Worm (Caenorhabditis elegans) whole organism, young adult: ENCODE data around the gene pycr-4.

Experiments used
- B0035.1 ChIP-seq: sonication (generic microtip); optimal IDR thresholded peaks from 2 replicates; lab custom pipeline; 2016; ENCODE audit warnings: missing genetic modification characterization, mild to moderate bottlenecking, missing compliant biosample characterization, missing genotype, missing genetic modification reagents
- C06A6.2 ChIP-seq: fragments of 200-800 bp; sonication (Bioruptor generic); conservative IDR thresholded peaks from 2 replicates; pipeline ENCODE4 v1.3.6; 2022; ENCODE audit warnings: missing genetic modification characterization, missing compliant biosample characterization
- D2030.7 ChIP-seq: fragments of 200-800 bp; sonication (Bioruptor generic); IDR thresholded peaks from 2 replicates; pipeline ENCODE4 v1.3.6; 2022; ENCODE audit warnings: missing genetic modification reagents, missing genetic modification characterization, missing compliant biosample characterization
- F23B12.7 ChIP-seq: sonication (generic microtip); optimal IDR thresholded peaks from 2 replicates; lab custom pipeline; 2017; ENCODE audit warnings: missing genetic modification characterization, mild to moderate bottlenecking, missing compliant biosample characterization, antibody characterized with exemption, moderate library complexity; ENCODE audit not compliant: insufficient read depth
- F49E8.2 ChIP-seq: sonication (generic microtip); optimal IDR thresholded peaks from 3 replicates; lab custom pipeline; 2017; ENCODE audit warnings: missing genetic modification characterization, mild to moderate bottlenecking, missing compliant biosample characterization, antibody characterized with exemption, moderate library complexity; ENCODE audit not compliant: insufficient read depth
- F55B11.4 ChIP-seq: sonication (generic microtip); optimal IDR thresholded peaks from 2 replicates; lab custom pipeline; 2016; ENCODE audit warnings: missing compliant biosample characterization, missing genetic modification characterization, borderline replicate concordance; ENCODE audit not compliant: insufficient read depth
- F57A8.1 ChIP-seq: fragments of 200-800 bp; sonication (Bioruptor generic); optimal IDR thresholded peaks from 2 replicates; lab custom pipeline; 2018; ENCODE audit warnings: mild to moderate bottlenecking, missing genetic modification characterization, moderate library complexity, missing compliant biosample characterization
- T07F8.4 ChIP-seq: sonication (generic microtip); optimal IDR thresholded peaks from 2 replicates; lab custom pipeline; 2016; ENCODE audit warnings: mild to moderate bottlenecking, missing genetic modification characterization, moderate library complexity, missing compliant biosample characterization
- T26A5.8 ChIP-seq: sonication (generic microtip); optimal IDR thresholded peaks from 2 replicates; lab custom pipeline; 2016; ENCODE audit warnings: missing genetic modification characterization, missing compliant biosample characterization
- Y53G8AR.9 ChIP-seq: fragments of 200-800 bp; sonication (Bioruptor generic); conservative IDR thresholded peaks from 2 replicates; pipeline ENCODE4 v1.3.6; 2022; ENCODE audit warnings: missing genetic modification reagents, missing genetic modification characterization, missing compliant biosample characterization
- Y79H2A.3 ChIP-seq: fragments of 200-800 bp; sonication (Bioruptor generic); conservative IDR thresholded peaks from 2 replicates; pipeline ENCODE4 v1.3.6; 2022; ENCODE audit warnings: missing genetic modification reagents, missing genetic modification characterization, missing compliant biosample characterization
- Y95B8A.8 ChIP-seq: fragments of 200-800 bp; sonication (Bioruptor generic); IDR thresholded peaks from 2 replicates; pipeline ENCODE4 v1.3.6; 2022; ENCODE audit warnings: missing genetic modification reagents, missing genetic modification characterization, missing compliant biosample characterization
- ZK185.1 ChIP-seq: sonication (generic microtip); optimal IDR thresholded peaks from 2 replicates; lab custom pipeline; 2016; ENCODE audit warnings: mild to moderate bottlenecking, missing genetic modification characterization, missing compliant biosample characterization; ENCODE audit not compliant: poor library complexity, severe bottlenecking
- akir-1 ChIP-seq: fragments of 200-800 bp; sonication (Bioruptor generic); optimal IDR thresholded peaks from 2 replicates; lab custom pipeline; 2018; ENCODE audit warnings: mild to moderate bottlenecking, missing genetic modification characterization, moderate library complexity, missing compliant biosample characterization
- ama-1 ChIP-seq, 3 experiments: fragments of 150-350 bp in 1 of 3; sonication (generic microtip) in 2 of 3; optimal IDR thresholded peaks; 2 replicates each; lab custom pipeline; 2014 to 2018; ENCODE audit warnings: missing biosample characterization in 2 of 3, missing genetic modification characterization in 2 of 3, missing genetic modification reagents in 2 of 3
- aptf-2 ChIP-seq: fragments of 200-800 bp; sonication (Bioruptor generic); conservative IDR thresholded peaks from 2 replicates; pipeline ENCODE4 v1.3.6; 2022; ENCODE audit warnings: missing genetic modification reagents, missing genetic modification characterization, missing compliant biosample characterization
- aptf-3 ChIP-seq: fragments of 200-800 bp; sonication (Bioruptor generic); IDR thresholded peaks from 2 replicates; pipeline ENCODE4 v1.3.6; 2022; ENCODE audit warnings: missing genetic modification characterization, missing compliant biosample characterization
- atf-7 ChIP-seq: sonication (generic microtip); optimal IDR thresholded peaks from 2 replicates; lab custom pipeline; 2017; ENCODE audit warnings: mild to moderate bottlenecking, missing genetic modification characterization, missing compliant biosample characterization
- bed-1 ChIP-seq: fragments of 200-800 bp; sonication (Bioruptor generic); IDR thresholded peaks from 2 replicates; pipeline ENCODE4 v1.3.6; 2022; ENCODE audit warnings: missing genetic modification reagents, missing genetic modification characterization, missing compliant biosample characterization
- ccch-3 ChIP-seq: fragments of 200-800 bp; sonication (Bioruptor generic); optimal IDR thresholded peaks from 2 replicates; lab custom pipeline; 2018; ENCODE audit warnings: mild to moderate bottlenecking, missing genetic modification characterization, missing compliant biosample characterization
- chd-7 ChIP-seq: sonication (generic microtip); optimal IDR thresholded peaks from 2 replicates; lab custom pipeline; 2016; ENCODE audit warnings: mild to moderate bottlenecking, missing genetic modification characterization, moderate library complexity, missing compliant biosample characterization
- die-1 ChIP-seq: sonication (generic microtip); optimal IDR thresholded peaks from 2 replicates; lab custom pipeline; 2016; ENCODE audit warnings: missing genotype, mild to moderate bottlenecking, missing genetic modification characterization, missing compliant biosample characterization
- dpff-1 ChIP-seq: sonication (generic microtip); optimal IDR thresholded peaks from 2 replicates; lab custom pipeline; 2017; ENCODE audit warnings: mild to moderate bottlenecking, missing genetic modification characterization, missing compliant biosample characterization
- efl-1 ChIP-seq: fragments of 150-350 bp; optimal IDR thresholded peaks from 2 replicates; lab custom pipeline; 2014; ENCODE audit warnings: missing biosample characterization, missing genetic modification reagents, missing genetic modification characterization
- egl-18 ChIP-seq: fragments of 200-800 bp; sonication (Bioruptor generic); IDR thresholded peaks from 2 replicates; pipeline ENCODE4 v1.3.6; 2022; ENCODE audit warnings: missing genetic modification reagents, missing genetic modification characterization, missing compliant biosample characterization
- egrh-3 ChIP-seq: fragments of 200-800 bp; sonication (Bioruptor generic); IDR thresholded peaks from 2 replicates; pipeline ENCODE4 v1.3.6; 2022; ENCODE audit warnings: missing genetic modification reagents, missing genetic modification characterization, missing compliant biosample characterization
- gei-17 ChIP-seq: fragments of 200-800 bp; sonication (Bioruptor generic); optimal IDR thresholded peaks from 2 replicates; lab custom pipeline; 2018; ENCODE audit warnings: mild to moderate bottlenecking, missing genetic modification characterization, missing compliant biosample characterization
- hlh-26 ChIP-seq: fragments of 200-800 bp; sonication (Bioruptor generic); conservative IDR thresholded peaks from 2 replicates; pipeline ENCODE4 v1.3.6; 2022; ENCODE audit warnings: missing genetic modification reagents, missing genetic modification characterization, missing compliant biosample characterization
- hmg-20 ChIP-seq: fragments of 200-800 bp; sonication (Bioruptor generic); IDR thresholded peaks from 2 replicates; pipeline ENCODE4 v1.3.6; 2022; ENCODE audit warnings: missing genetic modification reagents, missing genetic modification characterization, missing compliant biosample characterization
- hrde-1 ChIP-seq: sonication (generic microtip); optimal IDR thresholded peaks from 2 replicates; lab custom pipeline; 2016; ENCODE audit warnings: missing genetic modification characterization, mild to moderate bottlenecking, missing compliant biosample characterization, moderate library complexity, missing genotype, missing genetic modification reagents, borderline replicate concordance
- lag-1 ChIP-seq: fragments of 200-800 bp; sonication (Bioruptor generic); IDR thresholded peaks from 2 replicates; pipeline ENCODE4 v1.3.6; 2022; ENCODE audit warnings: missing genetic modification reagents, missing genetic modification characterization, missing compliant biosample characterization
- lin-35 ChIP-seq, 3 experiments: fragments of 150-350 bp in 2 of 3; sonication (generic microtip) in 1 of 3; optimal IDR thresholded peaks; 2 replicates each; lab custom pipeline; 2014 to 2018; ENCODE audit warnings: missing biosample characterization in 3 of 3, missing genetic modification characterization in 3 of 3, missing genetic modification reagents in 3 of 3
- lin-54 ChIP-seq: fragments of 200-800 bp; sonication (Bioruptor generic); optimal IDR thresholded peaks from 2 replicates; lab custom pipeline; 2018; ENCODE audit warnings: mild to moderate bottlenecking, missing genetic modification characterization, missing compliant biosample characterization
- lir-1 ChIP-seq: fragments of 200-800 bp; sonication (Bioruptor generic); conservative IDR thresholded peaks from 2 replicates; pipeline ENCODE4 v1.3.6; 2022; ENCODE audit warnings: missing genetic modification reagents, missing genetic modification characterization, missing compliant biosample characterization
- madf-3 ChIP-seq: fragments of 200-800 bp; sonication (Bioruptor generic); IDR thresholded peaks from 2 replicates; pipeline ENCODE4 v1.3.6; 2022; ENCODE audit warnings: missing genetic modification reagents, missing genetic modification characterization, missing compliant biosample characterization
- madf-6 ChIP-seq: fragments of 200-800 bp; sonication (Bioruptor generic); IDR thresholded peaks from 2 replicates; pipeline ENCODE4 v1.3.6; 2022; ENCODE audit warnings: missing genetic modification reagents, missing genetic modification characterization, missing compliant biosample characterization
- mes-4 ChIP-seq: sonication (generic microtip); optimal IDR thresholded peaks from 2 replicates; lab custom pipeline; 2016; ENCODE audit warnings: missing genotype, missing genetic modification characterization, missing compliant biosample characterization
- mxl-1 ChIP-seq: sonication (generic microtip); optimal IDR thresholded peaks from 2 replicates; lab custom pipeline; 2016; ENCODE audit warnings: missing genetic modification characterization, missing compliant biosample characterization
- nfya-2 ChIP-seq: fragments of 200-800 bp; sonication (Bioruptor generic); IDR thresholded peaks from 2 replicates; pipeline ENCODE4 v1.3.6; 2022; ENCODE audit warnings: missing genetic modification reagents, missing genetic modification characterization, missing compliant biosample characterization
- nfyb-1 ChIP-seq: fragments of 200-800 bp; sonication (Bioruptor generic); IDR thresholded peaks from 2 replicates; pipeline ENCODE4 v1.3.6; 2022; ENCODE audit warnings: missing genetic modification reagents, missing genetic modification characterization, missing compliant biosample characterization
- nhr-120 ChIP-seq: fragments of 200-800 bp; sonication (Bioruptor generic); IDR thresholded peaks from 2 replicates; pipeline ENCODE4 v1.3.6; 2022; ENCODE audit warnings: missing genetic modification characterization, missing compliant biosample characterization
- snpc-1.1 ChIP-seq: sonication (generic microtip); optimal IDR thresholded peaks from 2 replicates; lab custom pipeline; 2017; ENCODE audit warnings: missing genetic modification characterization, mild to moderate bottlenecking, missing compliant biosample characterization, antibody characterized with exemption, moderate library complexity, missing genotype, missing genetic modification reagents; ENCODE audit not compliant: insufficient read depth
- somi-1 ChIP-seq: fragments of 200-800 bp; sonication (Bioruptor generic); optimal IDR thresholded peaks from 2 replicates; lab custom pipeline; 2018; ENCODE audit warnings: mild to moderate bottlenecking, missing genetic modification characterization, missing compliant biosample characterization
- tbp1 ChIP-seq: fragments of 200-800 bp; sonication (Bioruptor generic); optimal IDR thresholded peaks from 2 replicates; lab custom pipeline; 2018; ENCODE audit warnings: mild to moderate bottlenecking, missing genetic modification characterization, missing compliant biosample characterization
- ztf-22 ChIP-seq: fragments of 200-800 bp; sonication (Bioruptor generic); optimal IDR thresholded peaks from 2 replicates; lab custom pipeline; 2018; ENCODE audit warnings: mild to moderate bottlenecking, missing genetic modification characterization, moderate library complexity, missing compliant biosample characterization
- ztf-25 ChIP-seq: fragments of 200-800 bp; sonication (Bioruptor generic); IDR thresholded peaks from 2 replicates; pipeline ENCODE4 v1.3.6; 2022; ENCODE audit warnings: missing genetic modification reagents, missing genetic modification characterization, missing compliant biosample characterization
- ztf-6 ChIP-seq: fragments of 200-800 bp; sonication (Bioruptor generic); IDR thresholded peaks from 2 replicates; pipeline ENCODE4 v1.3.6; 2022; ENCODE audit warnings: missing genetic modification reagents, missing genetic modification characterization, missing compliant biosample characterization

Gene pycr-4

ce11 chrIV:7507841-7508509 lies 30.9 kb upstream of the pycr-4 start, which contains the start of the genes vdac-1 and R05G6.5 (continued):
- no peak for TF ChIP-seq D2030.7 (GFP tag; lab: Robert Waterston, UW)
- TF ChIP-seq chd-7 (tag; lab: Kevin White, UChicago), result peak; percentile 42
- TF ChIP-seq ztf-22 (GFP tag; lab: Kevin White, UChicago), result no peak
- no peak for TF ChIP-seq hlh-26 (GFP tag; lab: Robert Waterston, UW)
- no peak for TF ChIP-seq aptf-2 (GFP tag; lab: Robert Waterston, UW)
- TF ChIP-seq tbp1 (GFP tag; lab: Kevin White, UChicago), result peak; percentile 55
- peak; percentile 76 for TF ChIP-seq Y95B8A.8 (GFP tag; lab: Robert Waterston, UW)
- no peak for TF ChIP-seq nhr-120
- TF ChIP-seq T26A5.8 (tag; lab: Kevin White, UChicago), result no peak
- TF ChIP-seq die-1 (tag; lab: Kevin White, UChicago), result peak; percentile 16
- no peak for TF ChIP-seq mxl-1
- TF ChIP-seq lin-35 (GFP tag; optimal IDR thresholded peaks at IDR 0.05; lab: Kevin White, UChicago), result peak in 1 of 3 experiments; percentile 73
- no peak for TF ChIP-seq ccch-3
- peak; percentile 65 for TF ChIP-seq somi-1
- no peak for TF ChIP-seq ztf-25 (GFP tag; lab: Robert Waterston, UW)
- TF ChIP-seq lag-1 (GFP tag; lab: Robert Waterston, UW), result no peak
- TF ChIP-seq mes-4 (tag; lab: Kevin White, UChicago), result no peak
- TF ChIP-seq F23B12.7 (tag; lab: Kevin White, UChicago), result peak; percentile 25
- no peak for TF ChIP-seq lir-1 (GFP tag; lab: Robert Waterston, UW)
- TF ChIP-seq hmg-20 (GFP tag; lab: Robert Waterston, UW), result no peak
- no peak for TF ChIP-seq dpff-1
- TF ChIP-seq T07F8.4 (tag; lab: Kevin White, UChicago), result no peak
- no peak for TF ChIP-seq ama-1 (optimal IDR thresholded peaks at IDR 0.05; lab: Kevin White, UChicago)
- TF ChIP-seq ama-1 (GFP tag; optimal IDR thresholded peaks at IDR 0.05; lab: Kevin White, UChicago), result no peak
- TF ChIP-seq F49E8.2 (tag; lab: Kevin White, UChicago), result no peak
- no peak for TF ChIP-seq egl-18 (GFP tag; lab: Robert Waterston, UW)
- TF ChIP-seq F57A8.1 (GFP tag; lab: Kevin White, UChicago), result no peak
- no peak for TF ChIP-seq ZK185.1
- no peak for TF ChIP-seq aptf-3 (GFP tag; lab: Robert Waterston, UW)
- TF ChIP-seq nfya-2 (GFP tag; lab: Robert Waterston, UW), result no peak
- TF ChIP-seq nfyb-1 (GFP tag; lab: Robert Waterston, UW), result peak; percentile 44; the same call in 1 of the 2 replicates
- peak; percentile 45; the same call in 1 of the 2 replicates for TF ChIP-seq madf-6 (GFP tag; lab: Robert Waterston, UW)
- TF ChIP-seq Y79H2A.3, result no peak
- no peak for TF ChIP-seq ztf-6 (GFP tag; lab: Robert Waterston, UW)
- peak; percentile 97 for TF ChIP-seq madf-3
- TF ChIP-seq gei-17, result no peak
- TF ChIP-seq egrh-3 (GFP tag; lab: Robert Waterston, UW), result 0 out of 2 replicates have a peak, but pooled peaks have one; percentile 8
- TF ChIP-seq lin-54 (GFP tag; lab: Kevin White, UChicago), result peak; percentile 81
- peak; percentile 44 for TF ChIP-seq atf-7 (tag; lab: Kevin White, UChicago)
- TF ChIP-seq snpc-1.1, result no peak
- no peak for TF ChIP-seq akir-1 (GFP tag; lab: Kevin White, UChicago)
- no peak for TF ChIP-seq B0035.1
- no peak for TF ChIP-seq C06A6.2 (GFP tag; lab: Robert Waterston, UW)
- no peak for TF ChIP-seq F55B11.4 (tag; lab: Kevin White, UChicago)
- TF ChIP-seq efl-1 (GFP tag; lab: Kevin White, UChicago), result no peak
- peak; percentile 86 for TF ChIP-seq Y53G8AR.9 (GFP tag; lab: Robert Waterston, UW)
- no peak for TF ChIP-seq bed-1 (GFP tag; lab: Robert Waterston, UW)
- no peak for TF ChIP-seq hrde-1
